Worm (Caenorhabditis elegans) whole organism, L4 larva: ENCODE measurements around the gene cts-1.

Experiments used
- F49E8.2 ChIP-seq: sonication (generic microtip); optimal IDR thresholded peaks from 2 replicates; lab custom pipeline; 2016; ENCODE audit warnings: missing compliant biosample characterization, mild to moderate bottlenecking, missing genetic modification characterization, borderline replicate concordance
- T20F7.1 ChIP-seq: fragments of 200-800 bp; sonication (Bioruptor generic); optimal IDR thresholded peaks from 2 replicates; lab custom pipeline; 2018; ENCODE audit warnings: mild to moderate bottlenecking, missing genetic modification characterization, missing compliant biosample characterization
- egl-27 ChIP-seq: sonication (generic microtip); optimal IDR thresholded peaks from 3 replicates; lab custom pipeline; 2017; ENCODE audit warnings: missing biosample characterization, missing genetic modification reagents, missing genetic modification characterization
- hlh-11 ChIP-seq: fragments of 200-800 bp; sonication (Bioruptor generic); optimal IDR thresholded peaks from 2 replicates; lab custom pipeline; 2018; ENCODE audit warnings: mild to moderate bottlenecking, missing genetic modification characterization, missing compliant biosample characterization
- nhr-11 ChIP-seq: fragments of 150-350 bp; optimal IDR thresholded peaks from 2 replicates; lab custom pipeline; 2014; ENCODE audit warnings: missing biosample characterization, missing genetic modification characterization
- nhr-237 ChIP-seq: sonication (generic microtip); optimal IDR thresholded peaks from 2 replicates; lab custom pipeline; 2017; ENCODE audit warnings: missing biosample characterization, missing genetic modification characterization
- nhr-28 ChIP-seq: fragments of 150-350 bp; optimal IDR thresholded peaks from 2 replicates; lab custom pipeline; 2014; ENCODE audit warnings: missing biosample characterization, missing genetic modification characterization
- nhr-6 ChIP-seq: fragments of 150-350 bp; optimal IDR thresholded peaks from 2 replicates; lab custom pipeline; 2014; ENCODE audit warnings: missing biosample characterization, missing genetic modification characterization
- unc-130 ChIP-seq: sonication (generic microtip); optimal IDR thresholded peaks from 2 replicates; lab custom pipeline; 2016; ENCODE audit warnings: missing genetic modification reagents, missing genetic modification characterization, missing compliant biosample characterization
- zip-11 ChIP-seq: fragments of 200-800 bp; sonication (Bioruptor generic); IDR thresholded peaks from 2 replicates; pipeline ENCODE4 v1.3.6; 2022; ENCODE audit warnings: missing genetic modification characterization, missing compliant biosample characterization

DNA sequence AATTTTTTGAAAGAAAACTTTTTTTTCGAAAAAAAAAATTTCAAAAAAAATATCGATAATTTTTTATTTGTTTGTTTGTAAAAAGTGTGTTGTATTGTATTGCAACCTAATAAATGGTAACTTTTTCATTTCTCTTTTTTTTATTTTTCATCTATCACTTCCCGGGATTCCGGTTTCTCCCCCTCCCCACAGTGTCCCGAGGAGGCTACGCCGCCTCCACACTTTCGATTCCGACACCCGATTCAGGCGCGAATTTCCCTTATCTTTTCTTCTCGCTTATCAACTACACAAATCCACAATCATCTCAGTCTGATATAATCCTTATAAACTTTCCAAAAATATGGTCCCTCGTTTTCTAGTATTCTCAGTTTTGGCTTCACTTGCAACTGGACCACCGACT is 38.1 kb upstream of the cts-1 start, which contains the start of gene R01H10.4:
- TF ChIP-seq zip-11 (GFP tag; lab: Robert Waterston, UW) (no peak), nhr-28 (peak; percentile 73), nhr-237 (tag; lab: Kevin White, UChicago) (no peak), nhr-11 (tag; lab: Kevin White, UChicago) (no peak), hlh-11 (tag; lab: Kevin White, UChicago) (no peak), T20F7.1 (no peak), egl-27 (tag; lab: Kevin White, UChicago) (no peak), nhr-6 (tag; lab: Kevin White, UChicago) (no peak), unc-130 (no peak), F49E8.2 (tag; lab: Kevin White, UChicago) (no peak)
